Worm (Caenorhabditis elegans): ENCODE measurements around the gene syf-3.

syf-3 gene

ce11 chrV:5921761-5922160 is 18.1 kb upstream of the syf-3 start:
- TF ChIP-seq lin-32 (GFP tag; optimal IDR thresholded peaks at IDR 0.05) (no peak), unc-120 (tag; optimal IDR thresholded peaks at IDR 0.05; ENCODE audit: poor library complexity, severe bottlenecking) (no peak), ceh-83 (GFP tag; optimal IDR thresholded peaks at IDR 0.05) (no peak), blmp-1 (tag; optimal IDR thresholded peaks at IDR 0.05) (no peak)

ce11 chrV:5922236-5922635 is 17.6 kb upstream of the syf-3 start, which contains the start of gene srsx-18:
Gene srsx-18 (plus strand): TSS chrV:5922536.
- TF ChIP-seq drap-1 (GFP tag; optimal IDR thresholded peaks at IDR 0.05) (no peak), nhr-28 (tag; optimal IDR thresholded peaks at IDR 0.05) (no peak), snpc-4 (tag; optimal IDR thresholded peaks at IDR 0.05) (no peak), nhr-237 (tag; optimal IDR thresholded peaks at IDR 0.05) (no peak), M03D4.4 (tag; optimal IDR thresholded peaks at IDR 0.05) (no peak), hlh-1 (tag; optimal IDR thresholded peaks at IDR 0.05) (no peak), tbx-8 (GFP tag; optimal IDR thresholded peaks at IDR 0.05) (no peak), nhr-12 (tag; optimal IDR thresholded peaks at IDR 0.05) (no peak), unc-62 (GFP tag; optimal IDR thresholded peaks at IDR 0.05) (no peak), ces-1 (GFP tag; optimal IDR thresholded peaks at IDR 0.05) (no peak), elt-3 (tag; optimal IDR thresholded peaks at IDR 0.05) (no peak), ceh-43 (GFP tag; optimal IDR thresholded peaks at IDR 0.05) (no peak)

ce11 chrV:5927347-5927746 is 12.5 kb upstream of the syf-3 start, which contains the start of gene srsx-17:
Gene srsx-17 (plus strand): TSS chrV:5927647.
- TF ChIP-seq pha-4 (tag; optimal IDR thresholded peaks at IDR 0.05) = no peak
- no peak for TF ChIP-seq ceh-83 (GFP tag; optimal IDR thresholded peaks at IDR 0.05)

ce11 chrV:5928006-5928405 is 11.8 kb upstream of the syf-3 start:
- TF ChIP-seq ztf-11 (tag; optimal IDR thresholded peaks at IDR 0.05) = no peak
- no peak for TF ChIP-seq snpc-4 (tag; optimal IDR thresholded peaks at IDR 0.05)

ce11 chrV:5930588-5930987 is 9.2 kb upstream of the syf-3 start, which contains the start of gene galt-1:
Gene galt-1 (plus strand): TSS chrV:5930905.
- no peak for TF ChIP-seq nhr-28 (tag; optimal IDR thresholded peaks at IDR 0.05)
- TF ChIP-seq lsy-2 (tag; optimal IDR thresholded peaks at IDR 0.05) = no peak
- no peak for TF ChIP-seq blmp-1 (tag; optimal IDR thresholded peaks at IDR 0.05)
- no peak for TF ChIP-seq elt-3 (tag; optimal IDR thresholded peaks at IDR 0.05)
- TF ChIP-seq ham-2 (GFP tag; optimal IDR thresholded peaks at IDR 0.05) = no peak
- no peak for TF ChIP-seq tbx-8 (GFP tag; optimal IDR thresholded peaks at IDR 0.05)
- no peak for TF ChIP-seq ceh-39 (tag; optimal IDR thresholded peaks at IDR 0.05)
- TF ChIP-seq lin-13 (tag; optimal IDR thresholded peaks at IDR 0.05) = no peak
- TF ChIP-seq nhr-2 (tag; optimal IDR thresholded peaks at IDR 0.05) = no peak
- TF ChIP-seq unc-120 (tag; optimal IDR thresholded peaks at IDR 0.05; ENCODE audit: poor library complexity, severe bottlenecking) = no peak

ce11 chrV:5936691-5937090 is 3.1 kb upstream of the syf-3 start, which contains the start of the genes M03F8.5 and M03F8.7:
Gene M03F8.5 (minus strand): TSS chrV:5936791.
Gene M03F8.7 (plus strand): TSS chrV:5936939.
- TF ChIP-seq sem-2 (GFP tag; optimal IDR thresholded peaks at IDR 0.05) = no peak
- TF ChIP-seq lsy-2 (tag; optimal IDR thresholded peaks at IDR 0.05) = no peak
- no peak for TF ChIP-seq unc-62 (GFP tag; optimal IDR thresholded peaks at IDR 0.05)
- no peak for TF ChIP-seq bed-3 (GFP tag; optimal IDR thresholded peaks at IDR 0.05)
- no peak for TF ChIP-seq ceh-83 (GFP tag; optimal IDR thresholded peaks at IDR 0.05)
- TF ChIP-seq sptf-1 (tag; optimal IDR thresholded peaks at IDR 0.05) = no peak
- TF ChIP-seq mab-5 (tag; optimal IDR thresholded peaks at IDR 0.05) = no peak
- no peak for TF ChIP-seq ceh-39 (tag; optimal IDR thresholded peaks at IDR 0.05)
- TF ChIP-seq snpc-4 (tag; optimal IDR thresholded peaks at IDR 0.05) = no peak
- TF ChIP-seq nhr-76 (tag; optimal IDR thresholded peaks at IDR 0.05) = no peak
- no peak for TF ChIP-seq lin-32 (GFP tag; optimal IDR thresholded peaks at IDR 0.05)
- no peak for TF ChIP-seq tbx-8 (GFP tag; optimal IDR thresholded peaks at IDR 0.05)
- TF ChIP-seq elt-1 (tag; optimal IDR thresholded peaks at IDR 0.05; ENCODE audit: borderline replicate concordance, insufficient read depth) = no peak
- no peak for TF ChIP-seq nhr-28 (tag; optimal IDR thresholded peaks at IDR 0.05)
- TF ChIP-seq elt-3 (tag; optimal IDR thresholded peaks at IDR 0.05) = no peak
- no peak for TF ChIP-seq cnd-1 (tag; optimal IDR thresholded peaks at IDR 0.05)
- no peak for TF ChIP-seq ceh-43 (GFP tag; optimal IDR thresholded peaks at IDR 0.05)
- TF ChIP-seq flh-1 (GFP tag; optimal IDR thresholded peaks at IDR 0.05) = no peak
